Fruit fly (Drosophila melanogaster) whole organism, prepupa: ENCODE results near the gene arm.

Experiments
- Blimp-1 ChIP-seq: fragments of 200-800 bp; sonication (Bioruptor generic); optimal IDR thresholded peaks from 3 replicates; lab custom pipeline; 2017; ENCODE audit warnings: missing biosample characterization, missing genetic modification characterization, mild to moderate bottlenecking, moderate library complexity, missing genetic modification reagents
- CG10631 ChIP-seq: fragments of 200-800 bp; sonication (Bioruptor generic); optimal IDR thresholded peaks from 2 replicates; lab custom pipeline; 2016; ENCODE audit warnings: missing biosample characterization, missing genetic modification characterization
- CG10669 ChIP-seq: fragments of 200-800 bp; sonication (Bioruptor generic); optimal IDR thresholded peaks from 3 replicates; lab custom pipeline; 2018; ENCODE audit warnings: missing biosample characterization, mild to moderate bottlenecking, missing genetic modification characterization, moderate library complexity
- CG1621 ChIP-seq: fragments of 200-800 bp; sonication (Bioruptor generic); optimal IDR thresholded peaks from 3 replicates; lab custom pipeline; 2018; ENCODE audit warnings: missing biosample characterization, mild to moderate bottlenecking, missing genetic modification characterization
- CG4318 ChIP-seq: fragments of 200-800 bp; sonication (Bioruptor generic); optimal IDR thresholded peaks from 3 replicates; lab custom pipeline; 2017; ENCODE audit warnings: missing biosample characterization, mild to moderate bottlenecking, missing genetic modification characterization
- CG6792 ChIP-seq: fragments of 200-800 bp; sonication (Bioruptor generic); optimal IDR thresholded peaks from 3 replicates; lab custom pipeline; 2016; ENCODE audit warnings: missing biosample characterization, missing genetic modification characterization
- CG7368 ChIP-seq: fragments of 200-800 bp; sonication (Bioruptor generic); optimal IDR thresholded peaks from 3 replicates; lab custom pipeline; 2016; ENCODE audit warnings: missing biosample characterization, missing genetic modification characterization
- CG8119 ChIP-seq: fragments of 200-800 bp; sonication (Bioruptor generic); IDR thresholded peaks from 3 replicates; pipeline ENCODE4 v1.3.6; 2022; ENCODE audit warnings: missing biosample characterization, missing genetic modification characterization
- Eip93F ChIP-seq: fragments of 200-800 bp; sonication (Bioruptor generic); optimal IDR thresholded peaks from 2 replicates; lab custom pipeline; 2016; ENCODE audit warnings: missing biosample characterization, mild to moderate bottlenecking, missing genetic modification characterization
- achi ChIP-seq: fragments of 200-800 bp; sonication (Bioruptor generic); optimal IDR thresholded peaks from 3 replicates; lab custom pipeline; 2016; ENCODE audit warnings: missing biosample characterization, missing genetic modification characterization
- lz ChIP-seq: fragments of 200-800 bp; sonication (Bioruptor generic); optimal IDR thresholded peaks from 3 replicates; lab custom pipeline; 2016; ENCODE audit warnings: missing biosample characterization, missing genetic modification characterization
- salr ChIP-seq, 2 experiments: fragments of 200-800 bp; sonication (Bioruptor generic); optimal IDR thresholded peaks; 3 replicates each; lab custom pipeline; 2016 to 2018; ENCODE audit warnings: missing biosample characterization in 2 of 2, missing genetic modification characterization in 2 of 2, mild to moderate bottlenecking in 1 of 2

dm6 chrX:1842875-1843274, 57.6 kb downstream of the arm start:
- TF ChIP-seq achi (GFP tag; lab: Kevin White, UChicago) (no peak), CG8119 (GFP tag; lab: Robert Waterston, UW) (no peak), CG6792 (no peak), salr (GFP tag; optimal IDR thresholded peaks at IDR 0.05; lab: Kevin White, UChicago) (no peak), CG7368 (GFP tag; lab: Kevin White, UChicago) (no peak), Eip93F (GFP tag; lab: Kevin White, UChicago) (no peak), lz (GFP tag; lab: Kevin White, UChicago) (no peak), CG4318 (GFP tag; lab: Kevin White, UChicago) (no peak), Blimp-1 (GFP tag; lab: Kevin White, UChicago) (no peak), CG10631 (no peak), CG1621 (tag; lab: Kevin White, UChicago) (no peak), CG10669 (GFP tag; lab: Kevin White, UChicago) (no peak)
